Fruit fly (Drosophila melanogaster): ENCODE results near the gene t-cup.

DNA sequence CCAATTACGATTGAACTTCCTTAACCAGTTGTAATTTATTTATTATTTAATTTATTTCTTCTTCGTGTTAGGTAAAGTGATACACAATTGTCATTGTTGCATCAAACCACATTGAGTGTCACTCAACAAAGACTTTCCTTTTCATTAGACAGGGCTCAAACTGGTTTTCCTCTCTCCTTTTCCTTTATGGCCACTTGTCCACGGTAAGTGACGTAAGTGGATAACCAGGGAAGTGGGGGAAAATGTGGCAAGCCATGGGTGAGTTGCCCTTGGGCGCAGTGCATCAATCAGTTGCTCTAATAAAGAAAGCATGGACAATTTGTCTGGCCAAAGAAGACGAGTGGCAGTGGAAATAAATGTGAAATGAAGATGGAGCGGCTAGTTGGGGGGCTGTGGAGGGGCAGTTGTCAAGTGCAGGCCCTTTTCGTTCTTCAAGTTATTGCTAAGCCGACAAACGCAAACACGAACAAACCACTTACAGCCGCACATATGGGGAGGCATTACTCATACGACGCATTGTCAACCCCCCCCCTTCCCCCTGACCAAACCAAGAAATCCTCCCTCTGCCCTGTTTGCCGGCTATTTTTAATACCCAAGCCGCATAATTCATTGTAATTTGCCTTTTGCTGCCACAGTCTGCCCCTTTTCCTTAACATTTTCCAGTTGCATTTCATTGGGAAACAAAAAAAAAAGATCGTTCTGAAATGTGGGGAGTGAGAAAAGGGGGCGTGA lies 36.7 kb upstream of the t-cup start:
- TF ChIP-seq Snoo (tag; optimal IDR thresholded peaks at IDR 0.05) (no peak), EcR (GFP tag; optimal IDR thresholded peaks at IDR 0.05) (no peak), CG14655 (GFP tag; optimal IDR thresholded peaks at IDR 0.05) (no peak), gl (tag; optimal IDR thresholded peaks at IDR 0.05) (no peak), CG13204 (GFP tag; optimal IDR thresholded peaks at IDR 0.05) (no peak), CG17806 (tag; optimal IDR thresholded peaks at IDR 0.05) (no peak)
